Worm (Caenorhabditis elegans): ENCODE data around the gene C55A6.10.

ce11 chrV:11545227-11545626 is 40.1 kb downstream of the C55A6.10 start, which contains the start of gene F38B7.10:
- no peak for TF ChIP-seq cog-1 (tag; optimal IDR thresholded peaks at IDR 0.05)
- TF ChIP-seq ztf-29 (GFP tag; IDR thresholded peaks at IDR 0.05), result no peak
- no peak for TF ChIP-seq flt-1 (GFP tag; IDR thresholded peaks at IDR 0.05)
